Worm (Caenorhabditis elegans) whole organism, young adult: Measurements from ENCODE around the gene C55A6.11.

Experiments used
- B0261.1 ChIP-seq: sonication (generic microtip); optimal IDR thresholded peaks from 2 replicates; lab custom pipeline; 2016; ENCODE audit warnings: mild to moderate bottlenecking, missing genetic modification characterization, moderate library complexity, missing compliant biosample characterization
- C06A6.2 ChIP-seq: fragments of 200-800 bp; sonication (Bioruptor generic); conservative IDR thresholded peaks from 2 replicates; pipeline ENCODE4 v1.3.6; 2022; ENCODE audit warnings: missing genetic modification characterization, missing compliant biosample characterization
- F22D6.2 ChIP-seq: sonication (generic microtip); optimal IDR thresholded peaks from 2 replicates; lab custom pipeline; 2016; ENCODE audit warnings: mild to moderate bottlenecking, missing genetic modification characterization, missing compliant biosample characterization
- F33H1.4 ChIP-seq: fragments of 200-800 bp; sonication (Bioruptor generic); IDR thresholded peaks from 2 replicates; pipeline ENCODE4 v1.3.6; 2022; ENCODE audit warnings: missing genetic modification reagents, missing genetic modification characterization, missing compliant biosample characterization
- F37B4.10 ChIP-seq: fragments of 200-800 bp; sonication (Bioruptor generic); IDR thresholded peaks from 2 replicates; pipeline ENCODE4 v1.3.6; 2022; ENCODE audit warnings: missing genetic modification characterization, missing compliant biosample characterization
- K11D2.4 ChIP-seq: fragments of 200-800 bp; sonication (Bioruptor generic); IDR thresholded peaks from 2 replicates; pipeline ENCODE4 v1.3.6; 2022; ENCODE audit warnings: missing genetic modification reagents, missing genetic modification characterization, missing compliant biosample characterization
- Y53G8AR.9 ChIP-seq: fragments of 200-800 bp; sonication (Bioruptor generic); conservative IDR thresholded peaks from 2 replicates; pipeline ENCODE4 v1.3.6; 2022; ENCODE audit warnings: missing genetic modification reagents, missing genetic modification characterization, missing compliant biosample characterization
- Y56A3A.18 ChIP-seq: fragments of 200-800 bp; sonication (Bioruptor generic); IDR thresholded peaks from 2 replicates; pipeline ENCODE4 v1.3.6; 2022; ENCODE audit warnings: missing genetic modification reagents, missing genetic modification characterization, missing compliant biosample characterization
- Y67H2A.10 ChIP-seq: fragments of 200-800 bp; sonication (Bioruptor generic); conservative IDR thresholded peaks from 2 replicates; pipeline ENCODE4 v1.3.6; 2022; ENCODE audit warnings: missing genetic modification reagents, missing genetic modification characterization, missing compliant biosample characterization
- Y95B8A.8 ChIP-seq: fragments of 200-800 bp; sonication (Bioruptor generic); IDR thresholded peaks from 2 replicates; pipeline ENCODE4 v1.3.6; 2022; ENCODE audit warnings: missing genetic modification reagents, missing genetic modification characterization, missing compliant biosample characterization
- ZK185.1 ChIP-seq: sonication (generic microtip); optimal IDR thresholded peaks from 2 replicates; lab custom pipeline; 2016; ENCODE audit warnings: mild to moderate bottlenecking, missing genetic modification characterization, missing compliant biosample characterization; ENCODE audit not compliant: poor library complexity, severe bottlenecking
- akir-1 ChIP-seq: fragments of 200-800 bp; sonication (Bioruptor generic); optimal IDR thresholded peaks from 2 replicates; lab custom pipeline; 2018; ENCODE audit warnings: mild to moderate bottlenecking, missing genetic modification characterization, moderate library complexity, missing compliant biosample characterization
- ama-1 ChIP-seq, 3 experiments: fragments of 150-350 bp in 1 of 3; sonication (generic microtip) in 2 of 3; optimal IDR thresholded peaks; 2 replicates each; lab custom pipeline; 2014 to 2018; ENCODE audit warnings: missing biosample characterization in 2 of 3, missing genetic modification characterization in 2 of 3, missing genetic modification reagents in 2 of 3
- aptf-2 ChIP-seq: fragments of 200-800 bp; sonication (Bioruptor generic); conservative IDR thresholded peaks from 2 replicates; pipeline ENCODE4 v1.3.6; 2022; ENCODE audit warnings: missing genetic modification reagents, missing genetic modification characterization, missing compliant biosample characterization
- athp-1 ChIP-seq: sonication (generic microtip); optimal IDR thresholded peaks from 2 replicates; lab custom pipeline; 2017; ENCODE audit warnings: mild to moderate bottlenecking, missing genetic modification characterization, missing compliant biosample characterization
- attf-5 ChIP-seq: fragments of 200-800 bp; sonication (Bioruptor generic); optimal IDR thresholded peaks from 2 replicates; lab custom pipeline; 2018; ENCODE audit warnings: mild to moderate bottlenecking, missing genetic modification characterization, missing compliant biosample characterization
- attf-6 ChIP-seq: fragments of 200-800 bp; sonication (Bioruptor generic); IDR thresholded peaks from 2 replicates; pipeline ENCODE4 v1.3.6; 2022; ENCODE audit warnings: missing genetic modification reagents, missing genetic modification characterization, missing compliant biosample characterization
- cebp-1 ChIP-seq, 2 experiments: fragments of 200-800 bp in 1 of 2; sonication (Bioruptor generic) in 1 of 2; sonication (generic microtip) in 1 of 2; IDR thresholded peaks in 1 of 2; optimal IDR thresholded peaks in 1 of 2; 2 replicates each; pipeline versions ENCODE4 v1.3.6 to Lab custom; 2017 to 2022; ENCODE audit warnings: missing compliant biosample characterization in 2 of 2, missing genetic modification characterization in 2 of 2, mild to moderate bottlenecking in 1 of 2, missing genetic modification reagents in 1 of 2, moderate library complexity in 1 of 2
- ceh-27 ChIP-seq: fragments of 200-800 bp; sonication (Bioruptor generic); optimal IDR thresholded peaks from 2 replicates; lab custom pipeline; 2018; ENCODE audit warnings: mild to moderate bottlenecking, missing genetic modification characterization, moderate library complexity, missing compliant biosample characterization
- ceh-58 ChIP-seq: fragments of 200-800 bp; sonication (Bioruptor generic); IDR thresholded peaks from 2 replicates; pipeline ENCODE4 v1.3.6; 2022; ENCODE audit warnings: missing genetic modification characterization, missing compliant biosample characterization
- ceh-79 ChIP-seq: sonication (generic microtip); optimal IDR thresholded peaks from 2 replicates; lab custom pipeline; 2017; ENCODE audit warnings: mild to moderate bottlenecking, missing genetic modification characterization, missing compliant biosample characterization
- ceh-91 ChIP-seq: fragments of 200-800 bp; sonication (Bioruptor generic); IDR thresholded peaks from 2 replicates; pipeline ENCODE4 v1.3.6; 2022; ENCODE audit warnings: missing genetic modification reagents, missing genetic modification characterization, missing compliant biosample characterization
- egl-18 ChIP-seq: fragments of 200-800 bp; sonication (Bioruptor generic); IDR thresholded peaks from 2 replicates; pipeline ENCODE4 v1.3.6; 2022; ENCODE audit warnings: missing genetic modification reagents, missing genetic modification characterization, missing compliant biosample characterization
- fkh-3 ChIP-seq: sonication (generic microtip); optimal IDR thresholded peaks from 2 replicates; lab custom pipeline; 2016; ENCODE audit warnings: mild to moderate bottlenecking, missing genetic modification characterization, missing compliant biosample characterization
- gei-17 ChIP-seq: fragments of 200-800 bp; sonication (Bioruptor generic); optimal IDR thresholded peaks from 2 replicates; lab custom pipeline; 2018; ENCODE audit warnings: mild to moderate bottlenecking, missing genetic modification characterization, missing compliant biosample characterization
- let-607 ChIP-seq, 2 experiments: fragments of 200-800 bp in 1 of 2; sonication (Bioruptor generic) in 1 of 2; sonication (generic microtip) in 1 of 2; optimal IDR thresholded peaks; 2 replicates each; lab custom pipeline; 2016 to 2018; ENCODE audit warnings: mild to moderate bottlenecking in 2 of 2, missing compliant biosample characterization in 2 of 2, missing genetic modification characterization in 2 of 2, moderate library complexity in 2 of 2, missing genotype in 1 of 2
- lin-26 ChIP-seq: fragments of 200-800 bp; sonication (Bioruptor generic); IDR thresholded peaks from 2 replicates; pipeline ENCODE4 v1.3.6; 2022; ENCODE audit warnings: missing genetic modification reagents, missing genetic modification characterization, missing compliant biosample characterization
- lin-35 ChIP-seq, 3 experiments: fragments of 150-350 bp in 2 of 3; sonication (generic microtip) in 1 of 3; optimal IDR thresholded peaks; 2 replicates each; lab custom pipeline; 2014 to 2018; ENCODE audit warnings: missing biosample characterization in 3 of 3, missing genetic modification characterization in 3 of 3, missing genetic modification reagents in 3 of 3
- nfya-1 ChIP-seq: sonication (generic microtip); optimal IDR thresholded peaks from 2 replicates; lab custom pipeline; 2017; ENCODE audit warnings: antibody characterized with exemption, missing compliant biosample characterization, missing genetic modification characterization, borderline replicate concordance; ENCODE audit not compliant: insufficient read depth
- nhr-120 ChIP-seq: fragments of 200-800 bp; sonication (Bioruptor generic); IDR thresholded peaks from 2 replicates; pipeline ENCODE4 v1.3.6; 2022; ENCODE audit warnings: missing genetic modification characterization, missing compliant biosample characterization
- nhr-27 ChIP-seq: fragments of 200-800 bp; sonication (Bioruptor generic); optimal IDR thresholded peaks from 2 replicates; lab custom pipeline; 2018; ENCODE audit warnings: mild to moderate bottlenecking, missing genetic modification characterization, moderate library complexity, missing compliant biosample characterization
- nhr-80 ChIP-seq: sonication (generic microtip); optimal IDR thresholded peaks from 2 replicates; lab custom pipeline; 2016; ENCODE audit warnings: missing genetic modification characterization, missing compliant biosample characterization
- pbrm-1 ChIP-seq: fragments of 200-800 bp; sonication (Bioruptor generic); IDR thresholded peaks from 2 replicates; pipeline ENCODE4 v1.3.6; 2022; ENCODE audit warnings: missing genetic modification reagents, missing genetic modification characterization, missing compliant biosample characterization
- rpc-1 ChIP-seq, 2 experiments: fragments of 150-350 bp in 1 of 2; sonication (generic microtip) in 1 of 2; optimal IDR thresholded peaks; 2 replicates each; lab custom pipeline; 2014 to 2018; ENCODE audit warnings: missing biosample characterization in 1 of 2, missing genetic modification characterization in 1 of 2, missing genetic modification reagents in 1 of 2, missing genotype in 1 of 2
- snpc-1.1 ChIP-seq: sonication (generic microtip); optimal IDR thresholded peaks from 2 replicates; lab custom pipeline; 2017; ENCODE audit warnings: missing genetic modification characterization, mild to moderate bottlenecking, missing compliant biosample characterization, antibody characterized with exemption, moderate library complexity, missing genotype, missing genetic modification reagents; ENCODE audit not compliant: insufficient read depth
- snpc-1.3 ChIP-seq: sonication (generic microtip); optimal IDR thresholded peaks from 2 replicates; lab custom pipeline; 2017; ENCODE audit warnings: missing genetic modification characterization, mild to moderate bottlenecking, missing compliant biosample characterization, antibody characterized with exemption, moderate library complexity, missing genotype, missing genetic modification reagents; ENCODE audit not compliant: insufficient read depth
- tlf-1 ChIP-seq: fragments of 200-800 bp; sonication (Bioruptor generic); optimal IDR thresholded peaks from 2 replicates; lab custom pipeline; 2018; ENCODE audit warnings: mild to moderate bottlenecking, missing genetic modification characterization, missing compliant biosample characterization
- unc-62 ChIP-seq: fragments of 150-350 bp; optimal IDR thresholded peaks from 2 replicates; lab custom pipeline; 2014; ENCODE audit warnings: missing biosample characterization, missing genetic modification reagents, missing genetic modification characterization
- zfh-2 ChIP-seq: fragments of 200-800 bp; sonication (Bioruptor generic); conservative IDR thresholded peaks from 2 replicates; pipeline ENCODE4 v1.3.6; 2022; ENCODE audit warnings: missing genetic modification reagents, missing genetic modification characterization, missing compliant biosample characterization
- ztf-26 ChIP-seq: sonication (generic microtip); optimal IDR thresholded peaks from 2 replicates; lab custom pipeline; 2017; ENCODE audit warnings: missing genetic modification characterization, missing compliant biosample characterization

The C55A6.11 gene

DNA sequence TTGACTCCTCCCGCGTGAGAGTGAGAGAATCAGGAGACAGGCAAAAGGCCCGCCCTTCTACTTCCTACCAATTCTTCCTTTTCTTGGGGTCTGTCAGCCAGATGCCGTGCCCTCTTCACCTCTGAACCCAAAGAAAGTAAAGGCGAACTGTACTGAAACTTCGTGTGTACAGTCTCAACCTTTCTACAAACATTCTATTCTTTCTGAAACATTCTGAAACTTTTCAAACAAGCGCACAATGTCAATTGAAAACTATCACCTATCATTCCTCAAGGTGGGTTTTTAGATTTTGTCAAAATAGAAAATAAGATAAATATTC lies 12.2 kb downstream of the C55A6.11 start:
- 0 out of 2 replicates have a peak, but pooled peaks have one; percentile 7 for TF ChIP-seq C06A6.2
- TF ChIP-seq ama-1 (optimal IDR thresholded peaks at IDR 0.05; lab: Kevin White, UChicago) = peak; percentile 52
- TF ChIP-seq ama-1 (GFP tag; optimal IDR thresholded peaks at IDR 0.05; lab: Kevin White, UChicago) = no peak
- peak; percentile 23 for TF ChIP-seq attf-5
- no peak for TF ChIP-seq gei-17 (GFP tag; lab: Kevin White, UChicago)
- peak; percentile 49 for TF ChIP-seq nhr-80 (tag; lab: Kevin White, UChicago)
- TF ChIP-seq cebp-1 (GFP tag; IDR thresholded peaks at IDR 0.05; lab: Robert Waterston, UW) = no peak
- TF ChIP-seq cebp-1 (tag; optimal IDR thresholded peaks at IDR 0.05; lab: Kevin White, UChicago) = peak; percentile 22
- no peak for TF ChIP-seq F33H1.4 (GFP tag; lab: Robert Waterston, UW)
- no peak for TF ChIP-seq aptf-2 (GFP tag; lab: Robert Waterston, UW)
- 0 out of 2 replicates have a peak, but pooled peaks have one; percentile 2 for TF ChIP-seq Y53G8AR.9 (GFP tag; lab: Robert Waterston, UW)
- no peak for TF ChIP-seq Y95B8A.8
- TF ChIP-seq Y56A3A.18 (GFP tag; lab: Robert Waterston, UW) = no peak
- TF ChIP-seq snpc-1.3 = no peak
- no peak for TF ChIP-seq B0261.1 (tag; lab: Kevin White, UChicago)
- no peak for TF ChIP-seq let-607 (tag; optimal IDR thresholded peaks at IDR 0.05; lab: Kevin White, UChicago)

DNA sequence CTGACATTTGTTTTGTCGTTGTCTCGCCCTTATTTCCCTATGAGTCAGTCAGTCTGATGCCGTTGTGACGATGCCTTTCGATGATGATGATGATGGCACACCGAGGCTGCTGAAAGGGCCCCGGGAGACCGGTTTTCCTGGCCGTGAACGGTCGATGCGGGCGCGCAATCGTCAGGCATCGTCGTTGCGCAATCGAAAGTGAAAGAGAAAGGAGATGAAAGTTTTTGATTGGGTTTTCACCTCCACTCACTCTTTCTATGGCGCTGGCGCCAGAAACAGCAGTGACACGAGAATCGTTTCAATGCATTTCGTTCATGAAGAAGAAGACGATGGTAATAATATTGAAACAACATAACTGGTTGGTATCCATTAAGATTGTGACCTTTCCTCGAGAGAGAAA lies 12.6 kb downstream of the C55A6.11 start:
- TF ChIP-seq nfya-1 (tag; lab: Kevin White, UChicago) = no peak
- no peak for TF ChIP-seq lin-35 (GFP tag; optimal IDR thresholded peaks at IDR 0.05; lab: Kevin White, UChicago)
- TF ChIP-seq lin-26 (GFP tag; lab: Robert Waterston, UW) = 0 out of 2 replicates have a peak, but pooled peaks have one; percentile 17
- TF ChIP-seq nhr-120 (GFP tag; lab: Robert Waterston, UW) = 0 out of 2 replicates have a peak, but pooled peaks have one; percentile 75
- no peak for TF ChIP-seq ztf-26
- no peak for TF ChIP-seq nhr-27
- no peak for TF ChIP-seq egl-18 (GFP tag; lab: Robert Waterston, UW)
- TF ChIP-seq ceh-91 (GFP tag; lab: Robert Waterston, UW) = 0 out of 2 replicates have a peak, but pooled peaks have one; percentile 23
- no peak for TF ChIP-seq athp-1 (tag; lab: Kevin White, UChicago)
- no peak for TF ChIP-seq unc-62 (GFP tag; lab: Kevin White, UChicago)
- TF ChIP-seq fkh-3 = no peak
- no peak for TF ChIP-seq snpc-1.1 (tag; lab: Kevin White, UChicago)
- TF ChIP-seq ZK185.1 = no peak
- peak; percentile 74 for TF ChIP-seq akir-1
- no peak for TF ChIP-seq Y67H2A.10
- TF ChIP-seq snpc-1.3 = no peak
- 0 out of 2 replicates have a peak, but pooled peaks have one; percentile 37 for TF ChIP-seq C06A6.2
- TF ChIP-seq ceh-27 (GFP tag; lab: Kevin White, UChicago) = peak; percentile 27
- TF ChIP-seq tlf-1 (GFP tag; lab: Kevin White, UChicago) = no peak
- TF ChIP-seq F37B4.10 (GFP tag; lab: Robert Waterston, UW) = no peak
- no peak for TF ChIP-seq aptf-2 (GFP tag; lab: Robert Waterston, UW)
- no peak for TF ChIP-seq F22D6.2 (tag; lab: Kevin White, UChicago)
- TF ChIP-seq Y53G8AR.9 (GFP tag; lab: Robert Waterston, UW) = 0 out of 2 replicates have a peak, but pooled peaks have one; percentile 19
- 0 out of 2 replicates have a peak, but pooled peaks have one; percentile 33 for TF ChIP-seq ceh-58 (GFP tag; lab: Robert Waterston, UW)
- TF ChIP-seq attf-6 (GFP tag; lab: Robert Waterston, UW) = no peak
- TF ChIP-seq pbrm-1 = peak; percentile 49; the same call in 1 of the 2 replicates
- TF ChIP-seq cebp-1 (GFP tag; IDR thresholded peaks at IDR 0.05; lab: Robert Waterston, UW) = no peak
- TF ChIP-seq cebp-1 (tag; optimal IDR thresholded peaks at IDR 0.05; lab: Kevin White, UChicago) = peak; percentile 16
- TF ChIP-seq K11D2.4 (GFP tag; lab: Robert Waterston, UW) = no peak
- TF ChIP-seq zfh-2 (GFP tag; lab: Robert Waterston, UW) = peak; percentile 82
- no peak for TF ChIP-seq rpc-1 (optimal IDR thresholded peaks at IDR 0.05; lab: Kevin White, UChicago)
- TF ChIP-seq rpc-1 (tag; optimal IDR thresholded peaks at IDR 0.05; lab: Kevin White, UChicago) = no peak
- TF ChIP-seq ceh-79 = no peak
